Worm (Caenorhabditis elegans) whole organism, midembryonic: ENCODE results near the gene ZK836.3.

Experiments
- T22C8.4 ChIP-seq: fragments of 200-800 bp; sonication (Bioruptor generic); IDR thresholded peaks from 2 replicates; pipeline ENCODE4 v1.3.6; 2022; ENCODE audit warnings: missing genetic modification characterization, missing compliant biosample characterization
- cog-1 ChIP-seq: sonication (generic microtip); optimal IDR thresholded peaks from 2 replicates; lab custom pipeline; 2016; ENCODE audit warnings: missing genetic modification characterization, missing compliant biosample characterization
- flt-1 ChIP-seq: fragments of 200-800 bp; sonication (Bioruptor generic); IDR thresholded peaks from 2 replicates; pipeline ENCODE4 v1.3.6; 2022; ENCODE audit warnings: missing genetic modification characterization, missing compliant biosample characterization
- klf-2 ChIP-seq: fragments of 200-800 bp; sonication (Bioruptor generic); conservative IDR thresholded peaks from 2 replicates; pipeline ENCODE4 v1.3.6; 2022; ENCODE audit warnings: missing genetic modification reagents, missing genetic modification characterization, missing compliant biosample characterization
- med-1 ChIP-seq: sonication (generic microtip); optimal IDR thresholded peaks from 2 replicates; lab custom pipeline; 2017; ENCODE audit warnings: missing genetic modification characterization, mild to moderate bottlenecking, missing compliant biosample characterization, antibody characterized with exemption, missing genetic modification reagents; ENCODE audit not compliant: insufficient read depth
- ref-1 ChIP-seq: fragments of 200-800 bp; sonication (Bioruptor generic); conservative IDR thresholded peaks from 2 replicates; pipeline ENCODE4 v1.3.6; 2022; ENCODE audit warnings: missing genetic modification reagents, missing genetic modification characterization, missing compliant biosample characterization
- tab-1 ChIP-seq: fragments of 200-800 bp; sonication (Bioruptor generic); IDR thresholded peaks from 2 replicates; pipeline ENCODE4 v1.3.6; 2022; ENCODE audit warnings: missing genetic modification characterization, missing compliant biosample characterization
- ztf-23 ChIP-seq: fragments of 200-800 bp; sonication (Bioruptor generic); IDR thresholded peaks from 2 replicates; pipeline ENCODE4 v1.3.6; 2022; ENCODE audit warnings: missing genetic modification reagents, missing genetic modification characterization, missing compliant biosample characterization
- ztf-29 ChIP-seq: fragments of 200-800 bp; sonication (Bioruptor generic); IDR thresholded peaks from 2 replicates; pipeline ENCODE4 v1.3.6; 2022; ENCODE audit warnings: missing genetic modification reagents, missing genetic modification characterization, missing compliant biosample characterization

ce11 chrV:12179338-12179737 is 16.4 kb downstream of the ZK836.3 start, which contains the start of gene clec-224:
- TF ChIP-seq T22C8.4 (GFP tag; lab: Robert Waterston, UW) (no peak), klf-2 (GFP tag; lab: Robert Waterston, UW) (no peak), cog-1 (tag; lab: Kevin White, UChicago) (no peak), ztf-29 (GFP tag; lab: Robert Waterston, UW) (no peak), flt-1 (GFP tag; lab: Robert Waterston, UW) (no peak), ref-1 (GFP tag; lab: Robert Waterston, UW) (no peak), ztf-23 (GFP tag; lab: Robert Waterston, UW) (no peak), med-1 (GFP tag; lab: Kevin White, UChicago) (no peak), tab-1 (GFP tag; lab: Robert Waterston, UW) (no peak)
